Worm (Caenorhabditis elegans) whole organism, L1 larva: ENCODE data around the gene sax-7.

ENCODE experiments used
- C04F5.9 ChIP-seq: sonication (generic microtip); optimal IDR thresholded peaks from 2 replicates; lab custom pipeline; 2016; ENCODE audit warnings: missing genetic modification characterization, missing compliant biosample characterization
- C16A3.4 ChIP-seq: fragments of 150-350 bp; optimal IDR thresholded peaks from 2 replicates; lab custom pipeline; 2014; ENCODE audit warnings: missing biosample characterization, missing genetic modification characterization
- aha-1 ChIP-seq: fragments of 150-350 bp; optimal IDR thresholded peaks from 2 replicates; lab custom pipeline; 2014; ENCODE audit warnings: missing biosample characterization, missing genetic modification characterization
- ama-1 ChIP-seq: fragments of 150-350 bp; optimal IDR thresholded peaks from 2 replicates; lab custom pipeline; 2014
- blmp-1 ChIP-seq: fragments of 150-350 bp; optimal IDR thresholded peaks from 2 replicates; lab custom pipeline; 2014; ENCODE audit warnings: missing biosample characterization, missing genetic modification characterization
- ceh-63 ChIP-seq: fragments of 200-800 bp; sonication (Bioruptor generic); optimal IDR thresholded peaks from 2 replicates; lab custom pipeline; 2018; ENCODE audit warnings: mild to moderate bottlenecking, missing genetic modification characterization, missing compliant biosample characterization
- ces-1 ChIP-seq: fragments of 150-350 bp; optimal IDR thresholded peaks from 2 replicates; lab custom pipeline; 2014; ENCODE audit warnings: missing biosample characterization, missing genetic modification reagents, missing genetic modification characterization
- dpl-1 ChIP-seq, 3 experiments: fragments of 150-350 bp in 2 of 3; sonication (generic microtip) in 1 of 3; optimal IDR thresholded peaks; 2 replicates each; lab custom pipeline; 2014 to 2017; ENCODE audit warnings: missing biosample characterization in 3 of 3, missing genetic modification characterization in 3 of 3, missing genetic modification reagents in 3 of 3
- dsc-1 ChIP-seq: sonication (generic microtip); optimal IDR thresholded peaks from 2 replicates; lab custom pipeline; 2016; ENCODE audit warnings: mild to moderate bottlenecking, missing genetic modification characterization, missing compliant biosample characterization
- efl-1 ChIP-seq, 4 experiments: fragments of 150-350 bp; optimal IDR thresholded peaks in 3 of 4; peaks in 1 of 4; 1 replicate in 1 of 4; 2 replicates in 3 of 4; lab custom pipeline; 2014; ENCODE audit warnings: missing biosample characterization in 2 of 4, missing genetic modification characterization in 2 of 4, missing genetic modification reagents in 2 of 4
- egl-13 ChIP-seq: sonication (generic microtip); optimal IDR thresholded peaks from 2 replicates; lab custom pipeline; 2016; ENCODE audit warnings: missing genotype, missing genetic modification reagents, missing genetic modification characterization, missing compliant biosample characterization
- egl-27 ChIP-seq, 2 experiments: fragments of 150-350 bp in 1 of 2; sonication (generic microtip); optimal IDR thresholded peaks; 3 replicates each; lab custom pipeline; 2017 to 2018; ENCODE audit warnings: missing biosample characterization in 2 of 2, missing genetic modification characterization in 2 of 2, missing genetic modification reagents in 2 of 2
- elt-2 ChIP-seq: sonication (generic microtip); optimal IDR thresholded peaks from 2 replicates; lab custom pipeline; 2016; ENCODE audit warnings: missing genetic modification characterization, mild to moderate bottlenecking, inconsistent platforms, missing compliant biosample characterization, missing genetic modification reagents
- ets-5 ChIP-seq: fragments of 200-800 bp; sonication (Bioruptor generic); IDR thresholded peaks from 2 replicates; pipeline ENCODE4 v1.3.6; 2022; ENCODE audit warnings: missing genetic modification characterization, missing compliant biosample characterization
- fos-1 ChIP-seq: fragments of 150-350 bp; optimal IDR thresholded peaks from 2 replicates; lab custom pipeline; 2014; ENCODE audit warnings: missing biosample characterization, missing genetic modification characterization
- grh-1 ChIP-seq: fragments of 200-800 bp; sonication (Bioruptor generic); IDR thresholded peaks from 2 replicates; pipeline ENCODE4 v1.3.6; 2022; ENCODE audit warnings: missing genetic modification reagents, missing genetic modification characterization, missing compliant biosample characterization
- hpl-2 ChIP-seq: fragments of 150-350 bp; optimal IDR thresholded peaks from 2 replicates; lab custom pipeline; 2014; ENCODE audit warnings: missing biosample characterization, missing genetic modification reagents, missing genetic modification characterization
- isw-1 ChIP-seq: fragments of 200-800 bp; sonication (Bioruptor generic); IDR thresholded peaks from 2 replicates; pipeline ENCODE4 v1.3.6; 2022; ENCODE audit warnings: missing genetic modification characterization, missing compliant biosample characterization
- jun-1 ChIP-seq: fragments of 150-350 bp; optimal IDR thresholded peaks from 2 replicates; lab custom pipeline; 2014; ENCODE audit warnings: missing biosample characterization, missing genetic modification reagents, missing genetic modification characterization
- lin-14 ChIP-seq: fragments of 200-800 bp; sonication (Bioruptor generic); optimal IDR thresholded peaks from 2 replicates; lab custom pipeline; 2018; ENCODE audit warnings: mild to moderate bottlenecking, missing genetic modification characterization, moderate library complexity, missing compliant biosample characterization
- lin-39 ChIP-seq: fragments of 150-350 bp; optimal IDR thresholded peaks from 2 replicates; lab custom pipeline; 2014; ENCODE audit warnings: missing biosample characterization, missing genetic modification reagents, missing genetic modification characterization
- lir-3 ChIP-seq: sonication (generic microtip); optimal IDR thresholded peaks from 2 replicates; lab custom pipeline; 2016; ENCODE audit warnings: mild to moderate bottlenecking, missing genetic modification characterization, moderate library complexity, missing compliant biosample characterization; ENCODE audit not compliant: poor library complexity
- lsy-2 ChIP-seq, 2 experiments: fragments of 150-350 bp; optimal IDR thresholded peaks; 2 replicates each; lab custom pipeline; 2014; ENCODE audit warnings: missing biosample characterization in 2 of 2, missing genetic modification characterization in 2 of 2
- mab-9 ChIP-seq: fragments of 200-800 bp; sonication (Bioruptor generic); IDR thresholded peaks from 2 replicates; pipeline ENCODE4 v1.3.6; 2022; ENCODE audit warnings: missing genetic modification reagents, missing genetic modification characterization, missing compliant biosample characterization
- nhr-19 ChIP-seq: fragments of 200-800 bp; sonication (Bioruptor generic); conservative IDR thresholded peaks from 2 replicates; pipeline ENCODE4 v1.3.6; 2022; ENCODE audit warnings: missing genetic modification characterization, missing compliant biosample characterization
- nhr-47 ChIP-seq: sonication (generic microtip); optimal IDR thresholded peaks from 2 replicates; lab custom pipeline; 2016; ENCODE audit warnings: mild to moderate bottlenecking, missing genetic modification characterization, moderate library complexity, missing compliant biosample characterization
- nhr-71 ChIP-seq: sonication (generic microtip); optimal IDR thresholded peaks from 2 replicates; lab custom pipeline; 2016; ENCODE audit warnings: mild to moderate bottlenecking, missing genetic modification characterization, moderate library complexity, missing compliant biosample characterization
- nhr-76 ChIP-seq: sonication (generic microtip); optimal IDR thresholded peaks from 2 replicates; lab custom pipeline; 2017; ENCODE audit warnings: missing biosample characterization, missing genetic modification characterization
- nhr-77 ChIP-seq: fragments of 150-350 bp; optimal IDR thresholded peaks from 2 replicates; lab custom pipeline; 2014; ENCODE audit warnings: missing biosample characterization, missing genetic modification characterization
- pag-3 ChIP-seq: sonication (generic microtip); optimal IDR thresholded peaks from 2 replicates; lab custom pipeline; 2017; ENCODE audit warnings: missing genetic modification characterization, mild to moderate bottlenecking, missing compliant biosample characterization, antibody characterized with exemption, borderline replicate concordance; ENCODE audit not compliant: insufficient read depth
- pqm-1 ChIP-seq: sonication (generic microtip); optimal IDR thresholded peaks from 3 replicates; lab custom pipeline; 2017; ENCODE audit warnings: missing biosample characterization, missing genetic modification characterization
- skn-1 ChIP-seq: fragments of 150-350 bp; optimal IDR thresholded peaks from 2 replicates; lab custom pipeline; 2014; ENCODE audit warnings: missing biosample characterization, missing genetic modification characterization
- snpc-4 ChIP-seq: fragments of 150-350 bp; optimal IDR thresholded peaks from 2 replicates; lab custom pipeline; 2014; ENCODE audit warnings: missing biosample characterization, missing genetic modification characterization
- snu-23 ChIP-seq: sonication (generic microtip); optimal IDR thresholded peaks from 2 replicates; lab custom pipeline; 2016; ENCODE audit warnings: missing genetic modification characterization, missing compliant biosample characterization
- sup-37 ChIP-seq: fragments of 200-800 bp; sonication (Bioruptor generic); optimal IDR thresholded peaks from 2 replicates; lab custom pipeline; 2018; ENCODE audit warnings: mild to moderate bottlenecking, missing genetic modification characterization, missing compliant biosample characterization
- swsn-7 ChIP-seq: sonication (generic microtip); optimal IDR thresholded peaks from 2 replicates; lab custom pipeline; 2016; ENCODE audit warnings: missing genetic modification characterization, missing compliant biosample characterization
- zag-1 ChIP-seq: fragments of 150-350 bp; optimal IDR thresholded peaks from 2 replicates; lab custom pipeline; 2014; ENCODE audit warnings: missing biosample characterization, missing genetic modification characterization

sax-7 gene

DNA sequence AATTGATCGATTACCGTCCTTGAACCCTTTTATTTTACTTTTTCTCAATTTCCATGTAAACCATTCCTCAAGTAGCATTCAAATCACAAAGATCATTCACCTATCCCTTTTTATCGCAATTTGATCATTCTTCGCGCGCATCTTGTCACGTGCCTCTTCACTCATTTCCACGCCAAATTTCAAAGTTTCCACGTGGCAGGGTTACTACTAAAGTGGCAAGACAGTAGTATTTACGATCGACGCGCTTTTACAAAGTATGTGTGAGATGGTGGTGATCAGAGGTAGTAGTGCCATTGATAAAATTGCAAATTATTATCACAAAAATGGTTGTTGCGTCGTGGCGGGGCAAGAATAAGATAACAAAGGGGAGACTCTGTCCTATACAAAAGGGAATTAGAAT, 34.1 kb upstream of the sax-7 start (continued):
- TF ChIP-seq aha-1 (no peak), nhr-47 (tag; lab: Kevin White, UChicago) (peak; percentile 78), dsc-1 (tag; lab: Kevin White, UChicago) (no peak), pag-3 (tag; lab: Kevin White, UChicago) (peak; percentile 58), ets-5 (GFP tag; lab: Robert Waterston, UW) (no peak), swsn-7 (tag; lab: Kevin White, UChicago) (peak; percentile 28), lin-39 (tag; lab: Kevin White, UChicago) (no peak), jun-1 (tag; lab: Kevin White, UChicago) (peak; percentile 20), nhr-71 (tag; lab: Kevin White, UChicago) (peak; percentile 97), C16A3.4 (tag; lab: Kevin White, UChicago) (peak; percentile 64), fos-1 (tag; lab: Kevin White, UChicago) (no peak), nhr-76 (tag; lab: Kevin White, UChicago) (no peak), snpc-4 (tag; lab: Kevin White, UChicago) (no peak), hpl-2 (no peak), nhr-77 (tag; lab: Kevin White, UChicago) (no peak), lsy-2 (tag; optimal IDR thresholded peaks at IDR 0.05; lab: Kevin White, UChicago) (peak; percentile 57), egl-27 (tag; optimal IDR thresholded peaks at IDR 0.05; lab: Kevin White, UChicago) (no peak), egl-13 (tag; lab: Kevin White, UChicago) (no peak), ama-1 (lab: Kevin White, UChicago) (no peak), pqm-1 (peak; percentile 66), nhr-19 (peak; percentile 87), lin-14 (GFP tag; lab: Kevin White, UChicago) (peak; percentile 95), dpl-1 (GFP tag; optimal IDR thresholded peaks at IDR 0.05; lab: Kevin White, UChicago) (peak; percentile 53 to 58 (median 56)), sup-37 (GFP tag; lab: Kevin White, UChicago) (no peak), mab-9 (no peak), zag-1 (tag; lab: Kevin White, UChicago) (no peak), snu-23 (GFP tag; lab: Kevin White, UChicago) (peak; percentile 89), ceh-63 (GFP tag; lab: Kevin White, UChicago) (no peak), lir-3 (tag; lab: Kevin White, UChicago) (peak; percentile 32), grh-1 (GFP tag; lab: Robert Waterston, UW) (peak; percentile 80), C04F5.9 (tag; lab: Kevin White, UChicago) (no peak)
- TF ChIP-seq, all 84 proteins: peak for 31

DNA sequence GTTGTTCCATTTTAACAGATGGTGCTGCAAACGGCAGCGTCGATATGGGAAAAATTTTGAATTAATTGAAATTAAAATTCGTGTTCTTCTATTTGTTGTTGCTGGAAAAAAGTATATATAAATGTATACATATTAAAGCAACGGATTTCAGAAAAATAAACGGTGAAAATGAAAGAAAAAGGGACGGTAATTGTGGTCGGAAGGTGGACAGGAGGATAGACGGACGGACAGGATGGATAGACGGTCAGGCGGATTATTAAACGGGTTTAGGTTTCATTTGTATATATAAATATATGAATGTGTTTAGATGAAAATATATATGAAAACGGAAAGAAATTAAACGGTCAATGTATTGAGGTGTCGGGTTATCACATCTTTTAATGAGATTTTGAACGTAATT, 33.0 kb upstream of the sax-7 start, which contains the start of gene nhr-31:
Gene nhr-31, minus strand, starts transcription at position 101 of the 400 bp plus-strand sequence.
- TF ChIP-seq egl-13 (tag; lab: Kevin White, UChicago): no peak
- no peak for TF ChIP-seq nhr-47 (tag; lab: Kevin White, UChicago)
- TF ChIP-seq blmp-1 (tag; lab: Kevin White, UChicago): peak; percentile 46

DNA sequence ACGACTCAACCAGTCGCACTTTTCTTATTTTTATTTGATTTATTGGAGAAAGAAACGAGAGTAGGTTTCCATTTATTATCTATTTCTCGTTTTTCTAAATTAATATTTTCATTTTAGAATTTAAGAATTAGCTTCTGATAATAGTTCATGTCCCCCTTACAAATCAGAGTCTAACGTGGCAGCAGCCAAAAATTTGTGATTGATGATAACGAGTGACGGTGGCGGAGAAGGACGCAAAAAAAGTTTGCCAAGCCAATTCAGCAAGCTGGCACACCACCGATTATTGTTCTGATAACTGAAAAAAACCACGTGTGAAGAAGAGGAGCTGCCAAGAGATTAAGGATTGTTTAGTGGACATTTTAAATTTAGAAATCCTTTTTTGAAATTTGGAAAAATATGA, 32.4 kb upstream of the sax-7 start:
- TF ChIP-seq lin-14 (GFP tag; lab: Kevin White, UChicago) (peak; percentile 11), isw-1 (GFP tag; lab: Robert Waterston, UW) (no peak), ama-1 (lab: Kevin White, UChicago) (no peak), skn-1 (no peak), pqm-1 (no peak), elt-2 (tag; lab: Kevin White, UChicago) (peak; percentile 88), ces-1 (GFP tag; lab: Kevin White, UChicago) (no peak), efl-1 (optimal IDR thresholded peaks at IDR 0.05; lab: Kevin White, UChicago) (no peak), efl-1 (GFP tag; optimal IDR thresholded peaks at IDR 0.05 in 1 of 2; lab: Kevin White, UChicago) (peak in 1 of 2 experiments; percentile 53)
